Fruit fly (Drosophila melanogaster): ENCODE measurements around the gene CG13003.

CG13003 gene

DNA sequence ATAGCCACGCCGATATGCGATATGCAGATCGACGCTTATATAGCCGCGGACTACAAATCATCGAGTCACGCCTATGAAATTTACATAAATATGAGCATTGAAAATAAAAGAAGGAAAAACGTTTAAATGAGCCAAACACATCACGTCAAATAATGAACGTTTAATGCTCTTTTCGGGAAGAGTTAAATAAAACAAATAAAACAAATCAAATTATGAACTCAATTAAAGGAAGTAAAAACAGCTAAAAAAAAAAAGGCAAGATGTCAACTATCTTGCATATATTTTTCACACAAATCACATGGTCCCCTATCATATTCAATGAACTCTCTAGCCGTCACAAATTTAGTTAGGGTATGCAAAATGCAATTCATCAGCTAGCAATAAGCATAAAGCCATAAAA is 8.7 kb downstream of the CG13003 start (continued):
- TF ChIP-seq Eip74EF (GFP tag; optimal IDR thresholded peaks at IDR 0.05) (peak in 1 of 2 experiments; percentile 5), Ptx1 (GFP tag; IDR thresholded peaks at IDR 0.05) (peak; percentile 59), fd96Cb (tag; optimal IDR thresholded peaks at IDR 0.05) (peak; percentile 9), Xbp1 (GFP tag; optimal IDR thresholded peaks at IDR 0.05) (peak; percentile 5), Abd-B (GFP tag; optimal IDR thresholded peaks at IDR 0.05) (peak; percentile 5), Oli (tag; optimal IDR thresholded peaks at IDR 0.05) (peak; percentile 23), CG17328 (GFP tag; IDR thresholded peaks at IDR 0.05) (0 out of 2 replicates have a peak, but pooled peaks have one; percentile 17), tap (tag; optimal IDR thresholded peaks at IDR 0.05) (peak; percentile 4), salm (tag; optimal IDR thresholded peaks at IDR 0.05) (peak; percentile 5), CG8359 (GFP tag; optimal IDR thresholded peaks at IDR 0.05; ENCODE audit: borderline replicate concordance) (no peak), CG11504 (tag; optimal IDR thresholded peaks at IDR 0.05) (peak; percentile 65), lmd (GFP tag; IDR thresholded peaks at IDR 0.05) (no peak), ATbp (GFP tag; optimal IDR thresholded peaks at IDR 0.05) (no peak), CG1529 (GFP tag; optimal IDR thresholded peaks at IDR 0.05) (no peak), CG17385 (GFP tag; optimal IDR thresholded peaks at IDR 0.05) (peak; percentile 10), so (GFP tag; IDR thresholded peaks at IDR 0.05) (peak; percentile 59; the same call in 2 of the 3 replicates), CHES-1-like (GFP tag; optimal IDR thresholded peaks at IDR 0.05) (no peak), dysf (GFP tag; IDR thresholded peaks at IDR 0.05) (no peak), CG6791 (GFP tag; IDR thresholded peaks at IDR 0.05; ENCODE audit: partially characterized antibody) (no peak), esg (GFP tag; conservative IDR thresholded peaks at IDR 0.05) (0 out of 2 replicates have a peak, but pooled peaks have one; percentile 6), her (GFP tag; optimal IDR thresholded peaks at IDR 0.05) (no peak), CG7839 (tag; optimal IDR thresholded peaks at IDR 0.05) (peak; percentile 37), CG8388 (GFP tag; optimal IDR thresholded peaks at IDR 0.05) (peak; percentile 7), Atf-2 (GFP tag; optimal IDR thresholded peaks at IDR 0.05) (no peak), tgo (GFP tag; IDR thresholded peaks at IDR 0.05) (peak; percentile 51; the same call in 1 of the 3 replicates), gem (tag; optimal IDR thresholded peaks at IDR 0.05) (peak; percentile 52), CG13424 (tag; optimal IDR thresholded peaks at IDR 0.05) (peak; percentile 40), CG11695 (GFP tag; IDR thresholded peaks at IDR 0.05) (no peak), CG14441 (GFP tag; IDR thresholded peaks at IDR 0.05) (peak; percentile 53), dmrt99B (tag; optimal IDR thresholded peaks at IDR 0.05) (peak; percentile 66), Antp (GFP tag; optimal IDR thresholded peaks at IDR 0.05) (peak; percentile 5), pnt (GFP tag; optimal IDR thresholded peaks at IDR 0.05) (peak; percentile 14), sens (GFP tag) (peak; percentile 51), mirr (GFP tag; optimal IDR thresholded peaks at IDR 0.05) (no peak), Hr51 (GFP tag; optimal IDR thresholded peaks at IDR 0.05) (peak in 1 of 2 experiments; percentile 58), CG18262 (tag; optimal IDR thresholded peaks at IDR 0.05) (peak; percentile 17), HLH3B (GFP tag; IDR thresholded peaks at IDR 0.05) (peak; percentile 36; the same call in 1 of the 2 replicates), pan (optimal IDR thresholded peaks at IDR 0.05) (no peak), pan (GFP tag; optimal IDR thresholded peaks at IDR 0.05 in 1 of 2, IDR thresholded peaks at IDR 0.05 in 1 of 2) (peak in 1 of 2 experiments; percentile 26), Rx (GFP tag; IDR thresholded peaks at IDR 0.05) (no peak), ind (GFP tag; optimal IDR thresholded peaks at IDR 0.05) (no peak), CG10366 (GFP tag; IDR thresholded peaks at IDR 0.05) (peak; percentile 62), D19A (tag; optimal IDR thresholded peaks at IDR 0.05) (peak; percentile 61), ac (GFP tag; optimal IDR thresholded peaks at IDR 0.05) (no peak), grau (tag; optimal IDR thresholded peaks at IDR 0.05) (peak; percentile 21), onecut (GFP tag; IDR thresholded peaks at IDR 0.05) (0 out of 2 replicates have a peak, but pooled peaks have one; percentile 10), E2f2 (GFP tag; IDR thresholded peaks at IDR 0.05) (peak; percentile 14; the same call in 1 of the 2 replicates), chif (GFP tag; optimal IDR thresholded peaks at IDR 0.05) (no peak), Xrp1 (GFP tag; IDR thresholded peaks at IDR 0.05) (0 out of 2 replicates have a peak, but pooled peaks have one; percentile 28), CG3995 (GFP tag; optimal IDR thresholded peaks at IDR 0.05) (no peak)
